Fruit fly (Drosophila melanogaster) ovary, adult (tissue): ENCODE results near the gene CG4287.

Experiments
- CG17801 ChIP-seq: fragments of 200-800 bp; optimal IDR thresholded peaks from 2 replicates; lab custom pipeline; 2019; ENCODE audit warnings: missing biosample characterization, mild to moderate bottlenecking, missing genetic modification characterization, moderate library complexity; ENCODE audit not compliant: partially characterized antibody

Gene CG4287

dm6 chr3R:15991593-15991992 lies 27.9 kb upstream of the CG4287 start:
- TF ChIP-seq CG17801 (GFP tag; lab: Kevin White, UChicago), result no peak

dm6 chr3R:15989217-15989921 lies 25.7 kb upstream of the CG4287 start:
- no peak for TF ChIP-seq CG17801 (GFP tag; lab: Kevin White, UChicago)

dm6 chr3R:15988353-15988752 lies 24.7 kb upstream of the CG4287 start:
- no peak for TF ChIP-seq CG17801 (GFP tag; lab: Kevin White, UChicago)

dm6 chr3R:15987064-15987649 lies 23.5 kb upstream of the CG4287 start:
- no peak for TF ChIP-seq CG17801 (GFP tag; lab: Kevin White, UChicago)

dm6 chr3R:15985762-15986214 lies 22.1 kb upstream of the CG4287 start, which contains the start of gene srp:
TSS of gene srp (plus strand) at chr3R:15986152.
- no peak for TF ChIP-seq CG17801 (GFP tag; lab: Kevin White, UChicago)

- no peak for TF ChIP-seq CG17801 (GFP tag; lab: Kevin White, UChicago)
Observed at dm6 chr3R:15984483-15985118, 20.9 kb upstream of the CG4287 start.

dm6 chr3R:15983541-15984229 lies 20.0 kb upstream of the CG4287 start:
- TF ChIP-seq CG17801 (GFP tag; lab: Kevin White, UChicago), result no peak

- no peak for TF ChIP-seq CG17801 (GFP tag; lab: Kevin White, UChicago)
Observed at dm6 chr3R:15975170-15975569, 11.5 kb upstream of the CG4287 start.

- TF ChIP-seq CG17801 (GFP tag; lab: Kevin White, UChicago), result peak; percentile 45
Observed at dm6 chr3R:15974235-15974634, 10.6 kb upstream of the CG4287 start.

dm6 chr3R:15973488-15973975 lies 9.9 kb upstream of the CG4287 start:
- TF ChIP-seq CG17801 (GFP tag; lab: Kevin White, UChicago), result no peak

dm6 chr3R:15972979-15973486 lies 9.4 kb upstream of the CG4287 start, which contains the start of gene Hel89B:
TSS of gene Hel89B (plus strand) at chr3R:15973298.
- no peak for TF ChIP-seq CG17801 (GFP tag; lab: Kevin White, UChicago)

- no peak for TF ChIP-seq CG17801 (GFP tag; lab: Kevin White, UChicago)
Observed at dm6 chr3R:15972298-15972978, 8.8 kb upstream of the CG4287 start, which contains the start of gene mor. TSS of gene mor (minus strand) at chr3R:15972913.

- peak; percentile 93 for TF ChIP-seq CG17801 (GFP tag; lab: Kevin White, UChicago)
Observed at dm6 chr3R:15965169-15965568, 1.5 kb upstream of the CG4287 start, which contains the start of the genes CG32856 and Rbf2. TSS of gene CG32856 (minus strand) at chr3R:15965351. TSS of gene Rbf2 (plus strand) at chr3R:15965446.

- TF ChIP-seq CG17801 (GFP tag; lab: Kevin White, UChicago), result no peak
Observed at dm6 chr3R:15950843-15951242, 12.8 kb downstream of the CG4287 start, which contains the start of the genes CG31088 and CG46383. TSS of gene CG31088 (minus strand) at chr3R:15950943. TSS of gene CG46383 (minus strand) at chr3R:15950943.
